Worm (Caenorhabditis elegans): ENCODE data around the gene aqp-11.

aqp-11 gene

ce11 chrIII:13652010-13652409 lies 21.1 kb upstream of the aqp-11 start:
- TF ChIP-seq ets-4 (tag; optimal IDR thresholded peaks at IDR 0.05): no peak
- no peak for TF ChIP-seq odd-2 (tag; optimal IDR thresholded peaks at IDR 0.05)
- TF ChIP-seq ama-1 (optimal IDR thresholded peaks at IDR 0.05): no peak
- no peak for TF ChIP-seq gmeb-2 (tag; optimal IDR thresholded peaks at IDR 0.05)
- no peak for TF ChIP-seq ref-2 (tag; optimal IDR thresholded peaks at IDR 0.05)
- no peak for TF ChIP-seq zip-5 (tag; optimal IDR thresholded peaks at IDR 0.05)
- no peak for TF ChIP-seq hlh-8 (tag; optimal IDR thresholded peaks at IDR 0.05)
- no peak for TF ChIP-seq unc-86 (tag; optimal IDR thresholded peaks at IDR 0.05)
- TF ChIP-seq pat-9 (tag; optimal IDR thresholded peaks at IDR 0.05): no peak
- no peak for TF ChIP-seq ahr-1 (tag; optimal IDR thresholded peaks at IDR 0.05)
- TF ChIP-seq tbx-7 (tag; optimal IDR thresholded peaks at IDR 0.05): no peak
- TF ChIP-seq hlh-6 (tag; optimal IDR thresholded peaks at IDR 0.05): no peak
- TF ChIP-seq nfya-1 (tag; optimal IDR thresholded peaks at IDR 0.05): no peak
- no peak for TF ChIP-seq eyg-1 (tag; optimal IDR thresholded peaks at IDR 0.05)
- no peak for TF ChIP-seq sdc-2 (tag; optimal IDR thresholded peaks at IDR 0.05)

DNA sequence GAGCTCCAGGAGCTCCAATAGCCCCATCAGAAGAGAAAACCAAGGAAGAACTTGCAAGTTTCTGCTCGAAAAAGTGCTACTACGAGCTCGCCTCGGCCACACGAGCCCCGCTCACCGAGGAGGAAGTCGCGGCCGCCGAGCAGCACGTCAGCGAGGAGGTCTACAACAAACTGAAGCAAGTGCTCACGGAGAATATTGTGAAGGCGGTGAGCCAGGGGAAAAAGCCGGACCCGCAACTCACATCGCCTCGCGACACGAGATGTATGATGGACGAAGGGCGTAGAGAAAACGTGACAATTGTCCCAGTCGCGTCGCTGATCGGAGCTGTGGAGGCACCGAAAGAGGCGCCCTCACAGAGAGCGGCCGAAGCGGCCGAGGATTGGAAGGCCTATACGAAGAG lies 20.4 kb upstream of the aqp-11 start:
- TF ChIP-seq ztf-16 (tag; optimal IDR thresholded peaks at IDR 0.05) (no peak), sox-2 (GFP tag; IDR thresholded peaks at IDR 0.05) (no peak), pros-1 (tag; optimal IDR thresholded peaks at IDR 0.05) (no peak), tbx-7 (tag; optimal IDR thresholded peaks at IDR 0.05) (no peak), ahr-1 (tag; optimal IDR thresholded peaks at IDR 0.05) (no peak), elt-4 (tag; optimal IDR thresholded peaks at IDR 0.05) (no peak), C38D4.7 (GFP tag; optimal IDR thresholded peaks at IDR 0.05) (no peak), nhr-232 (tag; optimal IDR thresholded peaks at IDR 0.05) (no peak), K09A11.1 (tag; optimal IDR thresholded peaks at IDR 0.05; ENCODE audit: insufficient read depth) (no peak), fkh-10 (GFP tag; optimal IDR thresholded peaks at IDR 0.05) (no peak), sox-4 (tag; optimal IDR thresholded peaks at IDR 0.05) (no peak), ceh-22 (tag; optimal IDR thresholded peaks at IDR 0.05) (no peak), unc-3 (GFP tag; conservative IDR thresholded peaks at IDR 0.05) (no peak), unc-3 (tag; optimal IDR thresholded peaks at IDR 0.05) (no peak), C08G9.2 (tag; optimal IDR thresholded peaks at IDR 0.05) (no peak), hlh-13 (GFP tag; optimal IDR thresholded peaks at IDR 0.05) (no peak), fax-1 (tag; optimal IDR thresholded peaks at IDR 0.05) (no peak), unc-55 (GFP tag; optimal IDR thresholded peaks at IDR 0.05) (no peak), hlh-6 (tag; optimal IDR thresholded peaks at IDR 0.05) (no peak), hlh-15 (tag; optimal IDR thresholded peaks at IDR 0.05) (no peak)

ce11 chrIII:13654950-13655349 lies 18.1 kb upstream of the aqp-11 start:
- no peak for TF ChIP-seq pha-4 (tag; optimal IDR thresholded peaks at IDR 0.05)
- TF ChIP-seq eyg-1 (tag; optimal IDR thresholded peaks at IDR 0.05): no peak
- peak; percentile 5 for TF ChIP-seq ref-2 (tag; optimal IDR thresholded peaks at IDR 0.05)

DNA sequence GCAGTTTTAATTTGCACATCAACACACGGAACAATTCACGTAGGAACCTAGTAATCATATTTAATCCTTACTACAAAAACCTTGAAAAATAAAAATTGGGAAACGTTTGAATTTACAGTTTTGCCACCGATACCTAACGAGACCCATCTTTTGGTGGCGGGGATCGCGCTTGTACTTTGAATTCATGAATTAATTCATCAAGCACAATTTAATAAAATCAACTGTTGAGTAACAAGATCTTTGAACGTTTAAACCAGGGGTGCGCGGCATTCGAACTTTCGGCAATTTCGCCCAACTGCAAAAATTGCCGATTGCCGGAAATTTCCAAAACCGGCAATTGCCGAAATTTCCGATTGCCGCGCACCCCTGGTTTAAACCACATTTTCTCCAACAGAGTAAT lies 16.4 kb upstream of the aqp-11 start:
- TF ChIP-seq unc-86 (tag; optimal IDR thresholded peaks at IDR 0.05) (no peak), dve-1 (tag; optimal IDR thresholded peaks at IDR 0.05) (no peak), lin-11 (tag; optimal IDR thresholded peaks at IDR 0.05) (no peak), tbx-2 (tag; optimal IDR thresholded peaks at IDR 0.05) (no peak), pat-9 (tag; optimal IDR thresholded peaks at IDR 0.05) (no peak), madf-2 (tag; optimal IDR thresholded peaks at IDR 0.05) (no peak), pqm-1 (tag; optimal IDR thresholded peaks at IDR 0.05) (no peak), ref-2 (tag; optimal IDR thresholded peaks at IDR 0.05) (no peak), rnt-1 (tag; optimal IDR thresholded peaks at IDR 0.05) (no peak), ceh-30 (tag; optimal IDR thresholded peaks at IDR 0.05) (no peak), unc-55 (GFP tag; optimal IDR thresholded peaks at IDR 0.05) (no peak), ceh-22 (tag; optimal IDR thresholded peaks at IDR 0.05) (no peak), ceh-48 (tag; optimal IDR thresholded peaks at IDR 0.05) (no peak), ceh-24 (tag; optimal IDR thresholded peaks at IDR 0.05) (no peak), hlh-30 (tag; optimal IDR thresholded peaks at IDR 0.05; ENCODE audit: insufficient read depth) (no peak), fax-1 (tag; optimal IDR thresholded peaks at IDR 0.05) (no peak)

Data from whole organism, late embryonic.